Worm (Caenorhabditis elegans): Measurements from ENCODE around the gene T04G9.4.

DNA sequence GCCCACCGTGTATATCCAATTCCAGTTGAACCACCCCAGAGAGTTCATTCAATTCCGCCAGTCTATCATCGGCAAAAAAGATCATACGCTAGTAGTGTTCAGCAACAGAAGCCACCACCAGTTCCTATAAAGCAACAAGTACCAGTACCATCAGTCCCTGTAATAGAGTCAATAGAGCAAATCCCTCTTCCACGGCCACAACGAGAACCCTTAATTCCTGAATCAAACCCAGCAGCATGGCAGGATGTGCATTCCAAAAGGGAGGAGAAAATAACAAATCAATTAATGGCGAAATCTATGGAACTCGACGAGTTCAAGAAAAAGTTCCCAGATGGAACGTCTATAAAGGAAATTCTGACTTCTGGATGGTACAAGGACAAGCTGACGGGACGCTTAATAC lies 17.6 kb downstream of the T04G9.4 start:
- TF ChIP-seq W03F9.2 (tag; optimal IDR thresholded peaks at IDR 0.05) (no peak), him-1 (tag; optimal IDR thresholded peaks at IDR 0.05) (no peak)

Measured in whole organism, L4/young adult.